Worm (Caenorhabditis elegans) whole organism, L3 larva: Measurements from ENCODE around the gene Y41C4A.11.

Experiments
- ama-1 ChIP-seq: fragments of 150-350 bp; optimal IDR thresholded peaks from 2 replicates; lab custom pipeline; 2018
- ceh-28 ChIP-seq: fragments of 150-350 bp; optimal IDR thresholded peaks from 2 replicates; lab custom pipeline; 2014; ENCODE audit warnings: missing biosample characterization, missing genetic modification reagents, missing genetic modification characterization
- fos-1 ChIP-seq: fragments of 150-350 bp; optimal IDR thresholded peaks from 2 replicates; lab custom pipeline; 2014; ENCODE audit warnings: missing biosample characterization, missing genetic modification characterization
- hmg-11 ChIP-seq: sonication (generic microtip); optimal IDR thresholded peaks from 2 replicates; lab custom pipeline; 2016; ENCODE audit warnings: missing genetic modification characterization, missing compliant biosample characterization
- nhr-11 ChIP-seq: fragments of 150-350 bp; optimal IDR thresholded peaks from 2 replicates; lab custom pipeline; 2014; ENCODE audit warnings: missing biosample characterization, missing genetic modification characterization
- nhr-23 ChIP-seq: fragments of 150-350 bp; optimal IDR thresholded peaks from 2 replicates; lab custom pipeline; 2014; ENCODE audit warnings: missing biosample characterization, missing genetic modification reagents, missing genetic modification characterization
- nhr-237 ChIP-seq: fragments of 150-350 bp; optimal IDR thresholded peaks from 2 replicates; lab custom pipeline; 2014; ENCODE audit warnings: missing biosample characterization, missing genetic modification characterization
- nhr-28 ChIP-seq: fragments of 150-350 bp; optimal IDR thresholded peaks from 2 replicates; lab custom pipeline; 2014; ENCODE audit warnings: missing biosample characterization, missing genetic modification characterization
- skn-1 ChIP-seq: fragments of 150-350 bp; optimal IDR thresholded peaks from 2 replicates; lab custom pipeline; 2014; ENCODE audit warnings: missing biosample characterization, missing genetic modification characterization
- snpc-4 ChIP-seq: fragments of 150-350 bp; optimal IDR thresholded peaks from 2 replicates; lab custom pipeline; 2014; ENCODE audit warnings: missing biosample characterization, missing genetic modification characterization
- unc-39 ChIP-seq: sonication (generic microtip); optimal IDR thresholded peaks from 4 replicates; lab custom pipeline; 2017; ENCODE audit warnings: missing biosample characterization, missing genetic modification characterization
- zag-1 ChIP-seq: fragments of 150-350 bp; optimal IDR thresholded peaks from 2 replicates; lab custom pipeline; 2014; ENCODE audit warnings: missing biosample characterization, missing genetic modification characterization
- ztf-4 ChIP-seq: fragments of 150-350 bp; optimal IDR thresholded peaks from 2 replicates; lab custom pipeline; 2014; ENCODE audit warnings: missing biosample characterization, missing genetic modification characterization

DNA sequence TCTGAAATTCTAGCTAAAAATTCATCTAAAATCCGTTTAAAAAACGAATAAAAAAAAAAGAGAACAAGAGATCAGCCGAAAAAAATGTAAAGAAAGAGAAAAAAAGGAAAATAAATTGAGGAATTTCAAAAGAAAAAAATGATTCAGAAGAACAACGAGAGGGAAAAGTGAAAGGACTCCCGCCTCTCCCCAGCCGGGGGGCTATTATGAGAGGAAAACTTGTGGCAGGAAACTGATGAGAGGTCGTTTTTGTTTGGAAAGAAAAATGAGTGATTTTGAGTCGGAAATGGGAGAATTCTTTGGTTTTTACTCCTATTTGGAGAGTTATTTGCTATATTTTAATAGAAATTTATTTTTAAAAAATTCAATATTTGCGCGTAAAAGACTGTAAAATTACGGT is 22.5 kb downstream of the Y41C4A.11 start:
- no peak for TF ChIP-seq nhr-11 (tag; lab: Kevin White, UChicago)
- TF ChIP-seq hmg-11: no peak
- no peak for TF ChIP-seq ztf-4
- TF ChIP-seq zag-1 (tag; lab: Kevin White, UChicago): no peak
- no peak for TF ChIP-seq nhr-237 (tag; lab: Kevin White, UChicago)
- TF ChIP-seq ceh-28 (tag; lab: Kevin White, UChicago): no peak
- TF ChIP-seq snpc-4 (tag; lab: Kevin White, UChicago): no peak
- TF ChIP-seq skn-1 (tag; lab: Kevin White, UChicago): no peak
- TF ChIP-seq fos-1 (tag; lab: Kevin White, UChicago): no peak
- TF ChIP-seq unc-39 (tag; lab: Kevin White, UChicago): no peak
- no peak for TF ChIP-seq nhr-28 (tag; lab: Kevin White, UChicago)
- no peak for TF ChIP-seq ama-1 (lab: Kevin White, UChicago)
- TF ChIP-seq nhr-23 (tag; lab: Kevin White, UChicago): no peak
